Worm (Caenorhabditis elegans): Measurements from ENCODE around the gene fipp-1.

- TF ChIP-seq snpc-4 (tag; optimal IDR thresholded peaks at IDR 0.05) = no peak
- no peak for TF ChIP-seq nhr-12 (tag; optimal IDR thresholded peaks at IDR 0.05)
- TF ChIP-seq nhr-28 (tag; optimal IDR thresholded peaks at IDR 0.05) = no peak
- no peak for TF ChIP-seq unc-39 (tag; optimal IDR thresholded peaks at IDR 0.05)
- TF ChIP-seq fos-1 (tag; optimal IDR thresholded peaks at IDR 0.05) = no peak
- TF ChIP-seq lin-15B (tag; optimal IDR thresholded peaks at IDR 0.05) = no peak
- no peak for TF ChIP-seq nhr-25 (tag; optimal IDR thresholded peaks at IDR 0.05)
- TF ChIP-seq elt-2 (tag; optimal IDR thresholded peaks at IDR 0.05) = no peak
- no peak for TF ChIP-seq nfya-1 (tag; optimal IDR thresholded peaks at IDR 0.05; ENCODE audit: insufficient read depth)
Observed at ce11 chrV:4360018-4360417, 11.6 kb upstream of the fipp-1 start.
